Worm (Caenorhabditis elegans): ENCODE measurements around the gene npp-10.

DNA sequence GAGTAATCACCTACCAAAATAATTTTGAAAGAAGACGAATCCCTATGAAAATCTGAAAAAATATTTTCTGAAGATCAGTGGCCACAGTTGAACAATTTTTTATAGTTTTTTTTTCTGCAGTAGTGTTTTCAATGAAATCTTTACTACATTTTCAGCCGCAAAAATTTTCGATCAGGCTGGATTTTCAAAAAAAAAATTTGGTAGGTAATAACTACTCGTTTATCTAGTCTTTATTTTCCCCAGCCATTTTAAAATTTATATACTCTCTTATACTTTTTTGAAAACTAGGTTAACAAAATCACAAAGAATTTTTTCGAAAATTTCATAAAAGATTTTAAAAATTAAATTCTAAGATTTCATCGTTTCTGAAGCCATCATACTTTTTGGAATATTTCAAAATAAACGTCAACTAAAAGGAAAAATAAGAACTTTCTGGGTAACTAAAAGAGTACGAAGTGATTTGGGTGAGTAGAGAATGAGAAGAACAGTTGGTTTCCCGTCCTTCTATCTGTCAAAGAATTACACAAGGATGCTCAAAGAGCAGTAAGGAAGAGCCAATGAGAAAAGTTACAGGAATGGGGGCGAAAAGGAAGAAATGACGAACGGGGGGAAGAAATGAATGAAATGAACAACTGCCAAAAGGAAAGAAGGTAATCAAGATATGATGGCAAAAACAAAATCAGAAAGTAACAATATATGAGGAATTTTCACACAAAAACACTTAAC lies 44.2 kb downstream of the npp-10 start, which contains the start of gene mlp-1:
- TF ChIP-seq nhr-28 (tag; optimal IDR thresholded peaks at IDR 0.05) (no peak), pha-4 (tag; optimal IDR thresholded peaks at IDR 0.05) (no peak), snpc-4 (tag; optimal IDR thresholded peaks at IDR 0.05) (no peak), ham-2 (GFP tag; optimal IDR thresholded peaks at IDR 0.05) (no peak), elt-3 (tag; optimal IDR thresholded peaks at IDR 0.05) (no peak), sptf-1 (tag; optimal IDR thresholded peaks at IDR 0.05) (no peak), mep-1 (tag; optimal IDR thresholded peaks at IDR 0.05) (no peak), nhr-237 (tag; optimal IDR thresholded peaks at IDR 0.05) (no peak)

Measured in whole organism, mixed stage, embryonic.